Fruit fly (Drosophila melanogaster) whole organism, wandering third instar larva: ENCODE data around the gene Oseg1.

Source experiments
- HLH106 ChIP-seq: fragments of 200-800 bp; optimal IDR thresholded peaks from 3 replicates; lab custom pipeline; 2019; ENCODE audit warnings: missing biosample characterization, mild to moderate bottlenecking, missing genetic modification characterization, moderate library complexity
- Hnf4 ChIP-seq: fragments of 200-800 bp; sonication (Bioruptor generic); optimal IDR thresholded peaks from 2 replicates; lab custom pipeline; 2016; ENCODE audit warnings: missing biosample characterization, mild to moderate bottlenecking, missing genetic modification characterization
- Hr83 ChIP-seq: fragments of 200-300 bp; sonication (Bioruptor generic); optimal IDR thresholded peaks from 2 replicates; lab custom pipeline; 2016; ENCODE audit warnings: missing biosample characterization, mild to moderate bottlenecking, missing genetic modification characterization, moderate library complexity; ENCODE audit not compliant: poor library complexity, severe bottlenecking
- Vsx2 ChIP-seq: fragments of 200-300, 225-300 bp; sonication (Bioruptor generic); optimal IDR thresholded peaks from 2 replicates; lab custom pipeline; 2018; ENCODE audit warnings: missing biosample characterization, missing genetic modification characterization; ENCODE audit not compliant: partially characterized antibody
- ey ChIP-seq: fragments of 200-800 bp; sonication (Bioruptor generic); optimal IDR thresholded peaks from 2 replicates; lab custom pipeline; 2016; ENCODE audit warnings: missing biosample characterization, missing genetic modification characterization
- lola ChIP-seq: fragments of >200 bp; optimal IDR thresholded peaks from 2 replicates; lab custom pipeline; 2017; ENCODE audit warnings: missing biosample characterization, missing genetic modification characterization
- pan ChIP-seq: fragments of >200 bp; optimal IDR thresholded peaks from 2 replicates; lab custom pipeline; 2017
- psq ChIP-seq: fragments of 200-800 bp; sonication (Bioruptor generic); optimal IDR thresholded peaks from 3 replicates; lab custom pipeline; 2017; ENCODE audit warnings: missing biosample characterization, mild to moderate bottlenecking, missing genetic modification characterization, moderate library complexity
- sv ChIP-seq: fragments of 200-800 bp; sonication (Bioruptor generic); optimal IDR thresholded peaks from 3 replicates; lab custom pipeline; 2016; ENCODE audit warnings: missing biosample characterization, missing genetic modification characterization
- tai ChIP-seq: sonication (Bioruptor generic); optimal IDR thresholded peaks from 2 replicates; lab custom pipeline; 2016; ENCODE audit warnings: missing biosample characterization, missing genetic modification characterization
- usp ChIP-seq: fragments of >200 bp; optimal IDR thresholded peaks from 2 replicates; lab custom pipeline; 2017; ENCODE audit warnings: missing biosample characterization, missing genetic modification characterization
- woc ChIP-seq: sonication (Bioruptor generic); optimal IDR thresholded peaks from 2 replicates; lab custom pipeline; 2016; ENCODE audit warnings: missing biosample characterization, mild to moderate bottlenecking, missing genetic modification characterization

dm6 chr3L:8445027-8445426 is 32.4 kb upstream of the Oseg1 start:
- no peak for TF ChIP-seq Vsx2 (GFP tag; lab: Kevin White, UChicago)
- TF ChIP-seq tai (GFP tag; lab: Kevin White, UChicago) = no peak
- TF ChIP-seq usp (GFP tag; lab: Kevin White, UChicago) = no peak
- TF ChIP-seq woc (GFP tag; lab: Kevin White, UChicago) = no peak
- TF ChIP-seq pan (lab: Kevin White, UChicago) = no peak
- TF ChIP-seq psq (GFP tag; lab: Kevin White, UChicago) = no peak
- no peak for TF ChIP-seq Hr83 (GFP tag; lab: Kevin White, UChicago)
- peak; percentile 59 for TF ChIP-seq HLH106
- TF ChIP-seq lola (GFP tag; lab: Kevin White, UChicago) = no peak
- no peak for TF ChIP-seq Hnf4 (GFP tag; lab: Kevin White, UChicago)
- no peak for TF ChIP-seq ey (GFP tag; lab: Kevin White, UChicago)
- TF ChIP-seq sv = no peak
